Worm (Caenorhabditis elegans) whole organism, mixed stage, embryonic: ENCODE results near the gene fbxb-62.
"Not testable (repeated sequence)": the region's sequence is repeated elsewhere in the genome, so short reads cannot be mapped to it uniquely, and the experiment has no call there.

Source experiments
- M03D4.4 ChIP-seq: sonication (generic microtip); optimal IDR thresholded peaks from 2 replicates; lab custom pipeline; 2017; ENCODE audit warnings: mild to moderate bottlenecking, missing genetic modification characterization, missing compliant biosample characterization
- bed-3 ChIP-seq: fragments of 200-800 bp; sonication (Bioruptor generic); optimal IDR thresholded peaks from 3 replicates; lab custom pipeline; 2018; ENCODE audit warnings: mild to moderate bottlenecking, missing genetic modification characterization, moderate library complexity, missing compliant biosample characterization
- blmp-1 ChIP-seq: fragments of 150-350 bp; optimal IDR thresholded peaks from 2 replicates; lab custom pipeline; 2014; ENCODE audit warnings: missing biosample characterization, missing genetic modification characterization
- ceh-39 ChIP-seq: fragments of 150-350 bp; optimal IDR thresholded peaks from 2 replicates; lab custom pipeline; 2014; ENCODE audit warnings: missing biosample characterization, missing genetic modification characterization
- ceh-43 ChIP-seq: fragments of 200-800 bp; sonication (Bioruptor generic); optimal IDR thresholded peaks from 2 replicates; lab custom pipeline; 2018; ENCODE audit warnings: mild to moderate bottlenecking, missing genetic modification characterization, moderate library complexity, missing compliant biosample characterization
- ceh-83 ChIP-seq: fragments of 200-800 bp; sonication (Bioruptor generic); optimal IDR thresholded peaks from 2 replicates; lab custom pipeline; 2018; ENCODE audit warnings: mild to moderate bottlenecking, missing genetic modification characterization, missing compliant biosample characterization
- ces-1 ChIP-seq: fragments of 150-350 bp; optimal IDR thresholded peaks from 2 replicates; lab custom pipeline; 2014; ENCODE audit warnings: missing biosample characterization, missing genetic modification reagents, missing genetic modification characterization
- cnd-1 ChIP-seq: fragments of 200-800 bp; sonication (Bioruptor generic); optimal IDR thresholded peaks from 2 replicates; lab custom pipeline; 2018; ENCODE audit warnings: mild to moderate bottlenecking, missing genetic modification characterization, missing compliant biosample characterization
- drap-1 ChIP-seq: fragments of 200-800 bp; sonication (Bioruptor generic); optimal IDR thresholded peaks from 3 replicates; lab custom pipeline; 2018; ENCODE audit warnings: mild to moderate bottlenecking, missing genetic modification characterization, missing compliant biosample characterization
- elt-1 ChIP-seq: sonication (generic microtip); optimal IDR thresholded peaks from 2 replicates; lab custom pipeline; 2017; ENCODE audit warnings: missing genetic modification characterization, mild to moderate bottlenecking, missing compliant biosample characterization, antibody characterized with exemption, moderate library complexity, borderline replicate concordance; ENCODE audit not compliant: insufficient read depth
- elt-3 ChIP-seq: fragments of 150-350 bp; optimal IDR thresholded peaks from 2 replicates; lab custom pipeline; 2014; ENCODE audit warnings: missing biosample characterization, missing genetic modification characterization
- flh-1 ChIP-seq: fragments of 200-800 bp; sonication (Bioruptor generic); optimal IDR thresholded peaks from 2 replicates; lab custom pipeline; 2018; ENCODE audit warnings: mild to moderate bottlenecking, missing genetic modification characterization, moderate library complexity, missing compliant biosample characterization
- ham-2 ChIP-seq: fragments of 200-800 bp; sonication (Bioruptor generic); optimal IDR thresholded peaks from 2 replicates; lab custom pipeline; 2018; ENCODE audit warnings: mild to moderate bottlenecking, missing genetic modification characterization, missing compliant biosample characterization
- hlh-1 ChIP-seq: fragments of 150-350 bp; optimal IDR thresholded peaks from 2 replicates; lab custom pipeline; 2014; ENCODE audit warnings: missing biosample characterization, missing genetic modification reagents, missing genetic modification characterization
- mab-5 ChIP-seq: fragments of 150-350 bp; optimal IDR thresholded peaks from 2 replicates; lab custom pipeline; 2014; ENCODE audit warnings: missing biosample characterization, missing genetic modification characterization
- mep-1 ChIP-seq: fragments of 150-350 bp; optimal IDR thresholded peaks from 2 replicates; lab custom pipeline; 2017; ENCODE audit warnings: missing biosample characterization, missing genetic modification reagents, missing genetic modification characterization, inconsistent platforms
- mls-2 ChIP-seq: sonication (generic microtip); optimal IDR thresholded peaks from 2 replicates; lab custom pipeline; 2016; ENCODE audit warnings: mild to moderate bottlenecking, missing genetic modification characterization, moderate library complexity, missing compliant biosample characterization
- nhr-12 ChIP-seq: fragments of 150-350 bp; optimal IDR thresholded peaks from 2 replicates; lab custom pipeline; 2014; ENCODE audit warnings: missing biosample characterization, missing genetic modification characterization
- nhr-2 ChIP-seq: fragments of 150-350 bp; optimal IDR thresholded peaks from 2 replicates; lab custom pipeline; 2014; ENCODE audit warnings: missing biosample characterization, missing genetic modification characterization
- nhr-237 ChIP-seq: fragments of 150-350 bp; optimal IDR thresholded peaks from 2 replicates; lab custom pipeline; 2014; ENCODE audit warnings: missing biosample characterization, missing genetic modification characterization
- nhr-28 ChIP-seq: fragments of 150-350 bp; optimal IDR thresholded peaks from 2 replicates; lab custom pipeline; 2014; ENCODE audit warnings: missing biosample characterization, missing genetic modification characterization
- nhr-76 ChIP-seq: sonication (generic microtip); optimal IDR thresholded peaks from 2 replicates; lab custom pipeline; 2017; ENCODE audit warnings: missing biosample characterization, missing genetic modification characterization
- pha-4 ChIP-seq: fragments of 150-350 bp; optimal IDR thresholded peaks from 2 replicates; lab custom pipeline; 2018; ENCODE audit warnings: missing biosample characterization, missing genetic modification reagents, missing genetic modification characterization
- sem-2 ChIP-seq: fragments of 200-800 bp; sonication (Bioruptor generic); optimal IDR thresholded peaks from 2 replicates; lab custom pipeline; 2018; ENCODE audit warnings: mild to moderate bottlenecking, missing genetic modification characterization, missing compliant biosample characterization
- snpc-4 ChIP-seq: fragments of 150-350 bp; optimal IDR thresholded peaks from 2 replicates; lab custom pipeline; 2014; ENCODE audit warnings: missing biosample characterization, missing genetic modification characterization
- sptf-1 ChIP-seq: sonication (generic microtip); optimal IDR thresholded peaks from 2 replicates; lab custom pipeline; 2017; ENCODE audit warnings: mild to moderate bottlenecking, missing genetic modification characterization, moderate library complexity, missing compliant biosample characterization
- tbx-8 ChIP-seq: fragments of 200-800 bp; sonication (Bioruptor generic); optimal IDR thresholded peaks from 2 replicates; lab custom pipeline; 2018; ENCODE audit warnings: mild to moderate bottlenecking, missing genetic modification characterization, moderate library complexity, missing compliant biosample characterization
- unc-120 ChIP-seq: sonication (generic microtip); optimal IDR thresholded peaks from 2 replicates; lab custom pipeline; 2017; ENCODE audit warnings: missing genetic modification characterization, missing compliant biosample characterization; ENCODE audit not compliant: poor library complexity, severe bottlenecking
- unc-39 ChIP-seq: fragments of 150-350 bp; optimal IDR thresholded peaks from 2 replicates; lab custom pipeline; 2014; ENCODE audit warnings: missing biosample characterization, missing genetic modification characterization
- unc-62 ChIP-seq: fragments of 150-350 bp; optimal IDR thresholded peaks from 2 replicates; lab custom pipeline; 2014; ENCODE audit warnings: missing biosample characterization, missing genetic modification reagents, missing genetic modification characterization
- zip-8 ChIP-seq: fragments of 150-350 bp; optimal IDR thresholded peaks from 2 replicates; lab custom pipeline; 2014; ENCODE audit warnings: missing biosample characterization, missing genetic modification characterization
- ztf-11 ChIP-seq: fragments of 150-350 bp; optimal IDR thresholded peaks from 2 replicates; lab custom pipeline; 2014; ENCODE audit warnings: missing biosample characterization, missing genetic modification characterization

Gene fbxb-62

ce11 chrV:19319460-19319995 lies 17.7 kb upstream of the fbxb-62 start, which contains the start of gene C43D7.7:
Gene C43D7.7, minus strand, starts transcription at chrV:19319510.
- TF ChIP-seq nhr-76 = no peak
- no peak for TF ChIP-seq unc-120 (tag; lab: Kevin White, UChicago)
- TF ChIP-seq mab-5 = no peak
- TF ChIP-seq sem-2 = no peak
- TF ChIP-seq snpc-4 (tag; lab: Kevin White, UChicago) = no peak
- no peak for TF ChIP-seq pha-4 (tag; lab: Kevin White, UChicago)

ce11 chrV:19317058-19317457 lies 15.2 kb upstream of the fbxb-62 start, which contains the start of gene srh-208:
Gene srh-208, plus strand, starts transcription at chrV:19317358.
- TF ChIP-seq tbx-8 (GFP tag; lab: Kevin White, UChicago); unc-62 (GFP tag; lab: Kevin White, UChicago); bed-3: not testable (repeated sequence)

- TF ChIP-seq ztf-11 (tag; lab: Kevin White, UChicago) = no peak
- no peak for TF ChIP-seq flh-1
- no peak for TF ChIP-seq nhr-12
- no peak for TF ChIP-seq ceh-43 (GFP tag; lab: Kevin White, UChicago)
- no peak for TF ChIP-seq unc-120 (tag; lab: Kevin White, UChicago)
- no peak for TF ChIP-seq nhr-2 (tag; lab: Kevin White, UChicago)
- TF ChIP-seq nhr-237 = no peak
- no peak for TF ChIP-seq unc-62 (GFP tag; lab: Kevin White, UChicago)
- TF ChIP-seq mls-2 (tag; lab: Kevin White, UChicago) = no peak
- no peak for TF ChIP-seq ceh-83 (GFP tag; lab: Kevin White, UChicago)
- TF ChIP-seq tbx-8 (GFP tag; lab: Kevin White, UChicago) = no peak
Observed at ce11 chrV:19312975-19313374, 11.1 kb upstream of the fbxb-62 start, which contains the start of gene fbxb-64. Gene fbxb-64, plus strand, starts transcription at chrV:19313275.

- TF ChIP-seq unc-62 (GFP tag; lab: Kevin White, UChicago) (no peak), mls-2 (tag; lab: Kevin White, UChicago) (no peak), elt-1 (tag; lab: Kevin White, UChicago) (no peak), nhr-76 (no peak), elt-3 (no peak), ham-2 (GFP tag; lab: Kevin White, UChicago) (no peak), mep-1 (tag; lab: Kevin White, UChicago) (no peak), nhr-237 (no peak), nhr-28 (no peak), bed-3 (no peak), drap-1 (no peak), snpc-4 (tag; lab: Kevin White, UChicago) (no peak), ces-1 (GFP tag; lab: Kevin White, UChicago) (no peak), zip-8 (tag; lab: Kevin White, UChicago) (no peak)
Observed at ce11 chrV:19311391-19311790, 9.6 kb upstream of the fbxb-62 start, which contains the start of gene C43D7.8. Gene C43D7.8, minus strand, starts transcription at chrV:19311491.

- TF ChIP-seq nhr-28 (no peak), ceh-83 (GFP tag; lab: Kevin White, UChicago) (no peak), cnd-1 (tag; lab: Kevin White, UChicago) (no peak), flh-1 (no peak), snpc-4 (tag; lab: Kevin White, UChicago) (no peak), mep-1 (tag; lab: Kevin White, UChicago) (no peak), pha-4 (tag; lab: Kevin White, UChicago) (no peak), M03D4.4 (tag; lab: Kevin White, UChicago) (no peak)
Observed at ce11 chrV:19309591-19309990, 7.8 kb upstream of the fbxb-62 start, which contains the start of gene F55C9.11. Gene F55C9.11, minus strand, starts transcription at chrV:19309691.

- TF ChIP-seq pha-4 (tag; lab: Kevin White, UChicago) (no peak), ceh-83 (GFP tag; lab: Kevin White, UChicago) (no peak), unc-120 (tag; lab: Kevin White, UChicago) (no peak), zip-8 (tag; lab: Kevin White, UChicago) (no peak), mab-5 (no peak), cnd-1 (tag; lab: Kevin White, UChicago) (no peak), hlh-1 (tag; lab: Kevin White, UChicago) (no peak), sptf-1 (tag; lab: Kevin White, UChicago) (no peak), nhr-2 (tag; lab: Kevin White, UChicago) (no peak), ceh-39 (tag; lab: Kevin White, UChicago) (no peak), mls-2 (tag; lab: Kevin White, UChicago) (no peak), snpc-4 (tag; lab: Kevin White, UChicago) (no peak), blmp-1 (tag; lab: Kevin White, UChicago) (no peak), ces-1 (GFP tag; lab: Kevin White, UChicago) (no peak), unc-39 (tag; lab: Kevin White, UChicago) (no peak)
Observed at ce11 chrV:19308137-19308536, 6.3 kb upstream of the fbxb-62 start.
